Fruit fly (Drosophila melanogaster) whole organism, embryonic: Measurements from ENCODE around the gene kibra.

Experiments used
- Ada2b ChIP-seq: fragments of 200-800 bp; sonication (Bioruptor generic); IDR thresholded peaks from 2 replicates; pipeline ENCODE4 v1.3.6; 2022; ENCODE audit warnings: missing biosample characterization, missing genetic modification characterization
- Atf-2 ChIP-seq: fragments of 200-800 bp; sonication (Bioruptor generic); optimal IDR thresholded peaks from 2 replicates; lab custom pipeline; 2016; ENCODE audit warnings: missing biosample characterization, missing genetic modification characterization
- B-H1 ChIP-seq: fragments of 200-800 bp; sonication (Bioruptor generic); IDR thresholded peaks from 3 replicates; pipeline ENCODE4 v1.3.6; 2022; ENCODE audit warnings: missing biosample characterization, missing genetic modification characterization
- Bdp1 ChIP-seq: fragments of 200-800 bp; sonication (Bioruptor generic); optimal IDR thresholded peaks from 3 replicates; lab custom pipeline; 2016; ENCODE audit warnings: missing biosample characterization, missing genetic modification characterization
- CG10147 ChIP-seq: fragments of 200-800 bp; sonication (Bioruptor generic); optimal IDR thresholded peaks from 2 replicates; lab custom pipeline; 2019; ENCODE audit warnings: missing biosample characterization, mild to moderate bottlenecking, missing genetic modification characterization, moderate library complexity
- CG10209 ChIP-seq: fragments of 200-800 bp; sonication (Bioruptor generic); optimal IDR thresholded peaks from 3 replicates; lab custom pipeline; 2017; ENCODE audit warnings: missing biosample characterization, mild to moderate bottlenecking, missing genetic modification characterization, missing genetic modification reagents
- CG1024 ChIP-seq: fragments of 200-800 bp; sonication (Bioruptor generic); IDR thresholded peaks from 2 replicates; pipeline ENCODE4 v1.3.6; 2022; ENCODE audit warnings: missing biosample characterization, missing genetic modification characterization
- CG11695 ChIP-seq: fragments of 200-800 bp; sonication (Bioruptor generic); IDR thresholded peaks from 3 replicates; pipeline ENCODE4 v1.3.6; 2022; ENCODE audit warnings: missing biosample characterization, missing genetic modification characterization
- CG12155 ChIP-seq: fragments of 200-800 bp; sonication (Bioruptor generic); optimal IDR thresholded peaks from 3 replicates; lab custom pipeline; 2016; ENCODE audit warnings: missing biosample characterization, missing genetic modification characterization
- CG13123 ChIP-seq: fragments of 200-800 bp; sonication (Bioruptor generic); optimal IDR thresholded peaks from 2 replicates; lab custom pipeline; 2016; ENCODE audit warnings: missing biosample characterization, missing genetic modification characterization
- CG15514 ChIP-seq: fragments of 200-800 bp; sonication (Bioruptor generic); optimal IDR thresholded peaks from 3 replicates; lab custom pipeline; 2017; ENCODE audit warnings: missing biosample characterization, missing genetic modification characterization, mild to moderate bottlenecking, moderate library complexity, missing genetic modification reagents
- CG1603 ChIP-seq: fragments of 200-800 bp; sonication (Bioruptor generic); optimal IDR thresholded peaks from 2 replicates; lab custom pipeline; 2019; ENCODE audit warnings: missing biosample characterization, mild to moderate bottlenecking, missing genetic modification characterization, moderate library complexity
- CG18011 ChIP-seq: fragments of 200-800 bp; sonication (Bioruptor generic); optimal IDR thresholded peaks from 2 replicates; lab custom pipeline; 2017; ENCODE audit warnings: missing biosample characterization, missing genetic modification characterization, mild to moderate bottlenecking, moderate library complexity, missing genotype
- CG3838 ChIP-seq: fragments of 200-800 bp; sonication (Bioruptor generic); optimal IDR thresholded peaks from 3 replicates; lab custom pipeline; 2016; ENCODE audit warnings: missing biosample characterization, missing genetic modification characterization
- CG7786 ChIP-seq: fragments of 200-800 bp; sonication (Bioruptor generic); optimal IDR thresholded peaks from 2 replicates; lab custom pipeline; 2016; ENCODE audit warnings: missing biosample characterization, missing genetic modification characterization
- CG7839 ChIP-seq: fragments of 200-800 bp; sonication (Bioruptor generic); optimal IDR thresholded peaks from 3 replicates; lab custom pipeline; 2018; ENCODE audit warnings: missing biosample characterization, mild to moderate bottlenecking, missing genetic modification characterization, moderate library complexity
- CG9437 ChIP-seq: fragments of 200-800 bp; sonication (Bioruptor generic); optimal IDR thresholded peaks from 2 replicates; lab custom pipeline; 2018; ENCODE audit warnings: missing biosample characterization, mild to moderate bottlenecking, missing genetic modification characterization
- Dbx ChIP-seq: fragments of 200-800 bp; sonication (Bioruptor generic); IDR thresholded peaks from 3 replicates; pipeline ENCODE4 v1.3.6; 2022; ENCODE audit warnings: missing biosample characterization, missing genetic modification characterization
- Dp ChIP-seq: fragments of 200-800 bp; sonication (Bioruptor generic); optimal IDR thresholded peaks from 2 replicates; lab custom pipeline; 2018; ENCODE audit warnings: missing biosample characterization, mild to moderate bottlenecking, missing genetic modification characterization, moderate library complexity
- E2f2 ChIP-seq: fragments of 200-800 bp; sonication (Bioruptor generic); IDR thresholded peaks from 2 replicates; pipeline ENCODE4 v1.3.6; 2022; ENCODE audit warnings: missing biosample characterization, missing genetic modification characterization
- Elba2 ChIP-seq: fragments of 200-800 bp; sonication (Bioruptor generic); optimal IDR thresholded peaks from 3 replicates; lab custom pipeline; 2016; ENCODE audit warnings: missing biosample characterization, missing genetic modification characterization
- Fer2 ChIP-seq: fragments of 200-800 bp; sonication (Bioruptor generic); optimal IDR thresholded peaks from 2 replicates; lab custom pipeline; 2018; ENCODE audit warnings: missing biosample characterization, mild to moderate bottlenecking, missing genetic modification characterization, moderate library complexity
- HLHmδ ChIP-seq: fragments of 200-800 bp; sonication (Bioruptor generic); optimal IDR thresholded peaks from 2 replicates; lab custom pipeline; 2018; ENCODE audit warnings: missing biosample characterization, mild to moderate bottlenecking, missing genetic modification characterization, moderate library complexity
- Hmr ChIP-seq: fragments of 200-800 bp; sonication (Bioruptor generic); optimal IDR thresholded peaks from 3 replicates; lab custom pipeline; 2017; ENCODE audit warnings: mild to moderate bottlenecking, missing biosample characterization, missing genetic modification reagents, missing genetic modification characterization
- Lhr ChIP-seq: fragments of 200-800 bp; sonication (Bioruptor generic); optimal IDR thresholded peaks from 3 replicates; lab custom pipeline; 2017; ENCODE audit warnings: mild to moderate bottlenecking, missing biosample characterization, missing genetic modification reagents, missing genetic modification characterization
- Mad ChIP-seq: fragments of 200-800 bp; sonication (Bioruptor generic); optimal IDR thresholded peaks from 2 replicates; lab custom pipeline; 2016; ENCODE audit warnings: missing biosample characterization, missing genetic modification characterization
- Max ChIP-seq: fragments of 200-800 bp; sonication (Bioruptor generic); optimal IDR thresholded peaks from 2 replicates; lab custom pipeline; 2016; ENCODE audit warnings: missing biosample characterization, mild to moderate bottlenecking, missing genetic modification characterization
- Mrtf ChIP-seq: fragments of 200-800 bp; sonication (Bioruptor generic); IDR thresholded peaks from 3 replicates; pipeline ENCODE4 v1.3.6; 2022; ENCODE audit warnings: missing biosample characterization, missing genetic modification characterization
- NK7.1 ChIP-seq: fragments of 200-800 bp; sonication (Bioruptor generic); optimal IDR thresholded peaks from 3 replicates; lab custom pipeline; 2016; ENCODE audit warnings: missing biosample characterization, missing genetic modification characterization
- al ChIP-seq: fragments of 200-800 bp; sonication (Bioruptor generic); IDR thresholded peaks from 2 replicates; pipeline ENCODE4 v1.3.6; 2022; ENCODE audit warnings: missing biosample characterization, missing genetic modification characterization
- amos ChIP-seq: fragments of 200-800 bp; sonication (Bioruptor generic); IDR thresholded peaks from 2 replicates; pipeline ENCODE4 v1.3.6; 2022; ENCODE audit warnings: missing biosample characterization, missing genetic modification characterization; ENCODE audit not compliant: partially characterized antibody
- ara ChIP-seq: fragments of 200-800 bp; sonication (Bioruptor generic); IDR thresholded peaks from 2 replicates; pipeline ENCODE4 v1.3.6; 2022; ENCODE audit warnings: missing biosample characterization, missing genetic modification characterization
- az2 ChIP-seq: fragments of 200-800 bp; sonication (Bioruptor generic); optimal IDR thresholded peaks from 3 replicates; lab custom pipeline; 2016; ENCODE audit warnings: missing biosample characterization, missing genetic modification characterization
- bbx ChIP-seq: fragments of 200-800 bp; sonication (Bioruptor generic); IDR thresholded peaks from 2 replicates; pipeline ENCODE4 v1.3.6; 2022; ENCODE audit warnings: missing biosample characterization, missing genetic modification characterization; ENCODE audit not compliant: partially characterized antibody
- bsh ChIP-seq, 2 experiments: fragments of 200-800 bp; sonication (Bioruptor generic); optimal IDR thresholded peaks; 2 replicates each; lab custom pipeline; 2017 to 2018; ENCODE audit warnings: mild to moderate bottlenecking in 2 of 2, missing biosample characterization in 2 of 2, missing genetic modification characterization in 2 of 2, moderate library complexity in 1 of 2
- chn ChIP-seq: fragments of 200-800 bp; sonication (Bioruptor generic); optimal IDR thresholded peaks from 2 replicates; lab custom pipeline; 2016; ENCODE audit warnings: missing biosample characterization, missing genetic modification characterization
- dpn ChIP-seq, 2 experiments: fragments of 200-800 bp; sonication (Bioruptor generic); optimal IDR thresholded peaks; 3 replicates each; lab custom pipeline; 2016; ENCODE audit warnings: missing biosample characterization in 2 of 2, missing genetic modification characterization in 2 of 2
- dysf ChIP-seq: fragments of 200-800 bp; sonication (Bioruptor generic); IDR thresholded peaks from 3 replicates; pipeline ENCODE4 v1.3.6; 2022; ENCODE audit warnings: missing biosample characterization, missing genetic modification characterization
- ems ChIP-seq: fragments of 200-800 bp; sonication (Bioruptor generic); optimal IDR thresholded peaks from 3 replicates; lab custom pipeline; 2016; ENCODE audit warnings: missing biosample characterization, missing genetic modification characterization
- fd3F ChIP-seq: fragments of 200-800 bp; sonication (Bioruptor generic); optimal IDR thresholded peaks from 2 replicates; lab custom pipeline; 2018; ENCODE audit warnings: missing biosample characterization, mild to moderate bottlenecking, missing genetic modification characterization, moderate library complexity
- jumu ChIP-seq: fragments of 200-800 bp; sonication (Bioruptor generic); optimal IDR thresholded peaks from 3 replicates; lab custom pipeline; 2016; ENCODE audit warnings: missing biosample characterization, missing genetic modification characterization
- ken ChIP-seq: fragments of 200-800 bp; sonication (Bioruptor generic); IDR thresholded peaks from 3 replicates; pipeline ENCODE4 v1.3.6; 2022; ENCODE audit warnings: missing biosample characterization, missing genetic modification characterization
- lilli ChIP-seq: fragments of 200-800 bp; sonication (Bioruptor generic); optimal IDR thresholded peaks from 3 replicates; lab custom pipeline; 2016; ENCODE audit warnings: missing biosample characterization, missing genetic modification characterization
- nau ChIP-seq: fragments of 200-800 bp; sonication (Bioruptor generic); optimal IDR thresholded peaks from 3 replicates; lab custom pipeline; 2017; ENCODE audit warnings: missing biosample characterization, mild to moderate bottlenecking, missing genetic modification characterization, missing genetic modification reagents
- nmo ChIP-seq: fragments of 200-800 bp; sonication (Bioruptor generic); optimal IDR thresholded peaks from 2 replicates; lab custom pipeline; 2018; ENCODE audit warnings: missing biosample characterization, mild to moderate bottlenecking, missing genetic modification characterization, moderate library complexity
- onecut ChIP-seq: fragments of 200-800 bp; sonication (Bioruptor generic); IDR thresholded peaks from 2 replicates; pipeline ENCODE4 v1.3.6; 2022; ENCODE audit warnings: missing biosample characterization, missing genetic modification characterization
- sd ChIP-seq: fragments of 200-800 bp; sonication (Bioruptor generic); optimal IDR thresholded peaks from 3 replicates; lab custom pipeline; 2018; ENCODE audit warnings: missing biosample characterization, mild to moderate bottlenecking, missing genetic modification characterization, moderate library complexity
- wor ChIP-seq: fragments of 200-800 bp; sonication (Bioruptor generic); IDR thresholded peaks from 2 replicates; pipeline ENCODE4 v1.3.6; 2022; ENCODE audit warnings: missing biosample characterization, missing genetic modification characterization
- zfh1 ChIP-seq: fragments of 200-800 bp; sonication (Bioruptor generic); IDR thresholded peaks from 3 replicates; pipeline ENCODE4 v1.3.6; 2022; ENCODE audit warnings: missing biosample characterization, missing genetic modification characterization

Gene kibra

dm6 chr3R:14754806-14755488 lies 30.9 kb upstream of the kibra start (continued):
- TF ChIP-seq E2f2 (GFP tag; lab: Robert Waterston, UW) (peak; percentile 44; the same call in 1 of the 2 replicates), Elba2 (GFP tag; lab: Kevin White, UChicago) (no peak), CG13123 (GFP tag; lab: Kevin White, UChicago) (no peak), sd (tag; lab: Kevin White, UChicago) (no peak), chn (no peak), CG7839 (peak; percentile 51), Bdp1 (no peak), amos (GFP tag; lab: Robert Waterston, UW) (no peak), CG1603 (peak; percentile 35), Hmr (GFP tag; lab: Kevin White, UChicago) (peak; percentile 38), nau (GFP tag; lab: Kevin White, UChicago) (no peak), ken (peak; percentile 45; the same call in 1 of the 3 replicates), onecut (GFP tag; lab: Robert Waterston, UW) (no peak), bbx (GFP tag; lab: Robert Waterston, UW) (no peak), CG10147 (GFP tag; lab: Kevin White, UChicago) (peak; percentile 23), wor (GFP tag; lab: Robert Waterston, UW) (no peak), CG1024 (GFP tag; lab: Robert Waterston, UW) (0 out of 2 replicates have a peak, but pooled peaks have one; percentile 29), CG3838 (GFP tag; lab: Kevin White, UChicago) (no peak), dysf (peak; percentile 58; the same call in 1 of the 3 replicates), dpn (GFP tag; optimal IDR thresholded peaks at IDR 0.05; lab: Kevin White, UChicago) (peak; percentile 2 to 34), Max (GFP tag; lab: Kevin White, UChicago) (no peak), CG11695 (0 out of 3 replicates have a peak, but pooled peaks have one; percentile 51), fd3F (GFP tag; lab: Kevin White, UChicago) (peak; percentile 19), al (peak; percentile 30; the same call in 1 of the 2 replicates), Mad (GFP tag; lab: Kevin White, UChicago) (no peak), CG7786 (GFP tag; lab: Kevin White, UChicago) (no peak), nmo (GFP tag; lab: Kevin White, UChicago) (peak; percentile 41), jumu (GFP tag; lab: Kevin White, UChicago) (no peak), zfh1 (0 out of 3 replicates have a peak, but pooled peaks have one; percentile 52), ara (GFP tag; lab: Robert Waterston, UW) (no peak), Mrtf (GFP tag; lab: Robert Waterston, UW) (no peak), CG10209 (GFP tag; lab: Kevin White, UChicago) (peak; percentile 13), CG18011 (GFP tag; lab: Kevin White, UChicago) (no peak), B-H1 (GFP tag; lab: Robert Waterston, UW) (peak; percentile 56; the same call in 1 of the 3 replicates), CG9437 (peak; percentile 6), Dbx (no peak), NK7.1 (GFP tag; lab: Kevin White, UChicago) (no peak), Atf-2 (GFP tag; lab: Kevin White, UChicago) (no peak), bsh (GFP tag; optimal IDR thresholded peaks at IDR 0.05; lab: Kevin White, UChicago) (peak in 1 of 2 experiments; percentile 17), CG12155 (GFP tag; lab: Kevin White, UChicago) (no peak), Fer2 (tag; lab: Kevin White, UChicago) (no peak), Ada2b (GFP tag; lab: Robert Waterston, UW) (peak; percentile 54), lilli (GFP tag; lab: Kevin White, UChicago) (peak; percentile 50), CG15514 (GFP tag; lab: Kevin White, UChicago) (peak; percentile 18), Lhr (no peak), az2 (GFP tag; lab: Kevin White, UChicago) (peak; percentile 34), Dp (GFP tag; lab: Kevin White, UChicago) (no peak), ems (peak; percentile 7), HLHmδ (GFP tag; lab: Kevin White, UChicago) (no peak)
